Fruit fly (Drosophila melanogaster): ENCODE results near the gene gcm2.

gcm2 gene

DNA sequence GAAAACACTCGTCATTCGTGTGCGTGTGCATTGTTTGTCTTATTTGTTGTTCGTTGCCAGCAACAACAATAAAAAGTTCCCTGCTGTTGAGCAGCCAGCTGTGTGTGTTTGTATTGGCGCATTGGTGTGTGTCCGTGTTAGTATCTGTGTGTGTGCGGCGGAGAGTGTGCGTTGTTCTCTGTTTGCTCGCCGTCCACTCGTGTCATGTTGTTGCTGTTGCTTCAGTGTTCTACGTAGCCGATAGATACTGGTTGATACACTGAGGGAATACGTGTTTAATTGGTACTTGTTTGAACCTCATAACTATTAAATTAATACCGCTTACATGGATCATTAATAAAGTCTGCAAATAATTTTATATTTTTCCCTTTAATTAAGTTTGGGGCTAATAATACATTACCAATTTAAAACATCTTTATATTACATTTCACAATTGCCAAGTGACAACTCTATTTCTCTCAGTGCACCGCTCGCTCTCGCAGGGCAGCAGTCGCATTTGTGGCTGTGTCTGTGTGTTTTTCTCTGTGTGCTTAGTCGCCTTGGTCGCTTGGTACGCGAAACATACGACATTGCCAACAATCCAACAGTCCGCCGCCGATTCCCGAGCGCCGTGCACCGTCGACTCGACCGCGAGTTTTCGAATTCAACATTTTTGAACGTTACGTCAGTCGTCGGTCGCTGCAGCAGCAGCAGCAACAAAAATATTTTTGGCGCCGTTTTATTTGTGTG lies 39.8 kb upstream of the gcm2 start, which contains the start of gene brwl (continued):
- TF ChIP-seq Scr (GFP tag; IDR thresholded peaks at IDR 0.05; ENCODE audit: partially characterized antibody) (no peak; the same call in 1 of the 2 replicates), vfl (GFP tag; optimal IDR thresholded peaks at IDR 0.05) (peak; percentile 96), Ravus (GFP tag; IDR thresholded peaks at IDR 0.05) (peak; percentile 95), CG18599 (GFP tag; optimal IDR thresholded peaks at IDR 0.05) (peak; percentile 99), CG13775 (GFP tag; optimal IDR thresholded peaks at IDR 0.05) (peak; percentile 99), CG30020 (tag; optimal IDR thresholded peaks at IDR 0.05) (peak; percentile 88), CG4617 (GFP tag; optimal IDR thresholded peaks at IDR 0.05; ENCODE audit: borderline replicate concordance) (peak; percentile 98), dysf (GFP tag; IDR thresholded peaks at IDR 0.05) (peak; percentile 99), yki (optimal IDR thresholded peaks at IDR 0.05) (peak; percentile 13), CG10366 (GFP tag; IDR thresholded peaks at IDR 0.05) (peak; percentile 98), CG43689 (GFP tag; IDR thresholded peaks at IDR 0.05) (peak; percentile 93), esg (GFP tag; conservative IDR thresholded peaks at IDR 0.05) (peak; percentile 98), Chrac-16 (GFP tag; optimal IDR thresholded peaks at IDR 0.05) (peak; percentile 99), Dfd (GFP tag; optimal IDR thresholded peaks at IDR 0.05) (peak in 1 of 2 experiments; percentile 80), bsh (GFP tag; optimal IDR thresholded peaks at IDR 0.05) (peak; percentile 97 to 99), ap (GFP tag; IDR thresholded peaks at IDR 0.05) (peak; percentile 97), CG12744 (GFP tag; optimal IDR thresholded peaks at IDR 0.05) (peak; percentile 98), CG11247 (GFP tag; IDR thresholded peaks at IDR 0.05) (peak; percentile 96), Antp (GFP tag; optimal IDR thresholded peaks at IDR 0.05) (peak; percentile 97), CG10462 (GFP tag; optimal IDR thresholded peaks at IDR 0.05) (peak; percentile 99), unc-4 (GFP tag; IDR thresholded peaks at IDR 0.05; ENCODE audit: partially characterized antibody) (0 out of 2 replicates have a peak, but pooled peaks have one; percentile 11), gro (GFP tag; optimal IDR thresholded peaks at IDR 0.05) (peak; percentile 97), CG34224 (GFP tag; IDR thresholded peaks at IDR 0.05; ENCODE audit: partially characterized antibody) (no peak), Nf-YB (GFP tag; optimal IDR thresholded peaks at IDR 0.05) (peak; percentile 90), Pdp1 (GFP tag; optimal IDR thresholded peaks at IDR 0.05) (peak; percentile 98 to 99), CG32772 (GFP tag; IDR thresholded peaks at IDR 0.05) (peak; percentile 98), pros (GFP tag; optimal IDR thresholded peaks at IDR 0.05) (peak; percentile 70), CG11504 (tag; optimal IDR thresholded peaks at IDR 0.05) (peak; percentile 98), CG12299 (tag; optimal IDR thresholded peaks at IDR 0.05) (peak; percentile 98), danr (GFP tag; IDR thresholded peaks at IDR 0.05) (peak; percentile 99), CG10959 (GFP tag; IDR thresholded peaks at IDR 0.05) (peak; percentile 98), zen2 (GFP tag; IDR thresholded peaks at IDR 0.05; ENCODE audit: partially characterized antibody) (no peak), kni (GFP tag; optimal IDR thresholded peaks at IDR 0.05) (peak; percentile 95), CG3407 (GFP tag; optimal IDR thresholded peaks at IDR 0.05) (peak; percentile 97), bab2 (GFP tag; optimal IDR thresholded peaks at IDR 0.05) (peak; percentile 98), sd (tag; optimal IDR thresholded peaks at IDR 0.05) (peak; percentile 95), CG8359 (GFP tag; optimal IDR thresholded peaks at IDR 0.05; ENCODE audit: borderline replicate concordance) (peak; percentile 94), sc (optimal IDR thresholded peaks at IDR 0.05) (no peak), sc (GFP tag; optimal IDR thresholded peaks at IDR 0.05) (peak; percentile 99), CG13123 (GFP tag; optimal IDR thresholded peaks at IDR 0.05) (peak; percentile 97), CG7928 (GFP tag; optimal IDR thresholded peaks at IDR 0.05) (peak; percentile 83), zen (tag; optimal IDR thresholded peaks at IDR 0.05) (peak; percentile 99)

All from whole organism, embryonic.